Worm (Caenorhabditis elegans) whole organism, mixed stage, embryonic: Measurements from ENCODE around the gene T05A8.1.

Source experiments
- lin-32 ChIP-seq: fragments of 200-800 bp; sonication (Bioruptor generic); optimal IDR thresholded peaks from 2 replicates; lab custom pipeline; 2018; ENCODE audit warnings: mild to moderate bottlenecking, missing genetic modification characterization, missing compliant biosample characterization
- snpc-4 ChIP-seq: fragments of 150-350 bp; optimal IDR thresholded peaks from 2 replicates; lab custom pipeline; 2014; ENCODE audit warnings: missing biosample characterization, missing genetic modification characterization
- unc-62 ChIP-seq: fragments of 150-350 bp; optimal IDR thresholded peaks from 2 replicates; lab custom pipeline; 2014; ENCODE audit warnings: missing biosample characterization, missing genetic modification reagents, missing genetic modification characterization

ce11 chrII:2734266-2734665, 24.4 kb upstream of the T05A8.1 start:
- TF ChIP-seq snpc-4 (tag; lab: Kevin White, UChicago), result no peak
- no peak for TF ChIP-seq unc-62 (GFP tag; lab: Kevin White, UChicago)
- no peak for TF ChIP-seq lin-32 (GFP tag; lab: Kevin White, UChicago)
